Fruit fly (Drosophila melanogaster): Measurements from ENCODE around the gene Pli.

The Pli gene

DNA sequence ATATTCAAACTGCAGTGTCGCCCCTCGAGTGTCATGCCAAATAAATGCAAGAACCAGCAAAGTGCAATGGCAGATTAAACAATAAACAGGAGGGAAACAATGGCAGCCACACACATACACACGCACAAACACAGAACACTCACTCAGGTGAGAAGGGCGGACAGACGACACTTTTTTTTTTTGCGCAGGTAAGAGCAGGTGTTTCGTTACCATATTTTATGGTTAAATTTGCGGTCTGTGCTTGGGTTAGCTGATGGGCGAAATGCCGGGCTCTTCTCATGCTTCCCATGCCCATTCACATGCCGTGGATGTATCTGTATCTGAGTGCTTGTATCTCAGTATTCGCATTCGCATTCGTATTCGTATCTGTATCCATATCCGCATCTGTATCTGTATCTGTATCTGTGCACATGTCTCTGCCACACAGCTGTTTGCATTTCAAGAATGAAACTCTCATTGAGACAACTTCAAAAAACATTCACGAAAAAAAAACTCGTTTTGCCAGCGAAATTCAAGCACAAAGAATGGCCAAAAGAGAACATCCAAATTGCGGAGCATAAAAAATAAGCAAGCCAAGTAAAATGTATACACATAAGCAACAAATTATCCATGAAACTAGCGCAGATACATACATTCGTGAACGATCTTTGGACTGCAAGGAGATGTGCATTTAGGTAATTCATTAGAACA, 20.5 kb downstream of the Pli start:
- TF ChIP-seq cad (GFP tag; optimal IDR thresholded peaks at IDR 0.05) (peak; percentile 77), D (optimal IDR thresholded peaks at IDR 0.05) (peak; percentile 86), D (GFP tag; optimal IDR thresholded peaks at IDR 0.05) (no peak), eve (GFP tag; optimal IDR thresholded peaks at IDR 0.05) (peak in 1 of 2 experiments; percentile 34), Doc2 (GFP tag; IDR thresholded peaks at IDR 0.05) (no peak), CG12236 (GFP tag; optimal IDR thresholded peaks at IDR 0.05) (no peak), CG3995 (GFP tag; optimal IDR thresholded peaks at IDR 0.05) (no peak), CG4360 (GFP tag; IDR thresholded peaks at IDR 0.05) (no peak), al (GFP tag; IDR thresholded peaks at IDR 0.05) (no peak), Med (GFP tag) (peak; percentile 0), emc (GFP tag; optimal IDR thresholded peaks at IDR 0.05) (no peak), CG17359 (tag; optimal IDR thresholded peaks at IDR 0.05) (no peak), corto (GFP tag; optimal IDR thresholded peaks at IDR 0.05) (no peak), NfI (GFP tag; optimal IDR thresholded peaks at IDR 0.05) (no peak), Awh (GFP tag; IDR thresholded peaks at IDR 0.05) (no peak), CG4328 (GFP tag; optimal IDR thresholded peaks at IDR 0.05) (no peak), CrebB (tag; optimal IDR thresholded peaks at IDR 0.05) (no peak), cg (GFP tag; optimal IDR thresholded peaks at IDR 0.05) (peak; percentile 13), lilli (GFP tag; optimal IDR thresholded peaks at IDR 0.05) (no peak), schlank (tag; optimal IDR thresholded peaks at IDR 0.05) (no peak), repo (GFP tag; optimal IDR thresholded peaks at IDR 0.05) (no peak), CG31388 (GFP tag; optimal IDR thresholded peaks at IDR 0.05) (no peak), Drgx (GFP tag; IDR thresholded peaks at IDR 0.05) (no peak), CG15479 (GFP tag; optimal IDR thresholded peaks at IDR 0.05) (peak; percentile 25), CG42726 (GFP tag; IDR thresholded peaks at IDR 0.05; ENCODE audit: partially characterized antibody) (0 out of 2 replicates have a peak, but pooled peaks have one; percentile 24), HLH3B (GFP tag; IDR thresholded peaks at IDR 0.05) (no peak), CG12942 (GFP tag; optimal IDR thresholded peaks at IDR 0.05) (no peak), CG3407 (GFP tag; optimal IDR thresholded peaks at IDR 0.05) (no peak)

DNA sequence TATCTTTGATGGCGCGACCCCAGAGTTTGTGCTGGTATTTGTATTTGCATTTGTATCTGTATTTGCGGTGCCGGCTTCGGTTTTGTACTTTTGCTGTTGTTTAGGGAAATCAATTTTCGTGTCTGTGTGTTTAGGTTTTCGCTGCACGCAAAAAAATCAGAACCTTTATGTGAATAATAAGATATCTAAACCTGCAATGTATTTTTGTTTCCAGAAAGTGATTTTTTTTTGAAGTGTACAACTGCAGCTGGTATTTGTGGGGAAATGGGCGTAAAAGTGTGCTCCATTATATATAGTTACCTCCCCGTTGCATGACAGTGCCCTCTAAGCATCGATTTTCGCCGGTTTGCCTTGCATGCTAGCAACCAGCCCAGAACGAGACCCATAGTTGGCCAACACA, 22.0 kb downstream of the Pli start:
- TF ChIP-seq Atf6 (GFP tag; IDR thresholded peaks at IDR 0.05) (no peak), CG17186 (GFP tag; optimal IDR thresholded peaks at IDR 0.05) (no peak), al (GFP tag; IDR thresholded peaks at IDR 0.05) (no peak), NK7.1 (GFP tag; optimal IDR thresholded peaks at IDR 0.05) (no peak), CG8359 (GFP tag; optimal IDR thresholded peaks at IDR 0.05; ENCODE audit: borderline replicate concordance) (no peak), CG31224 (GFP tag; IDR thresholded peaks at IDR 0.05) (no peak), zf30C (GFP tag; optimal IDR thresholded peaks at IDR 0.05) (peak; percentile 5), Rx (GFP tag; IDR thresholded peaks at IDR 0.05) (0 out of 2 replicates have a peak, but pooled peaks have one; percentile 26), CG6272 (GFP tag; IDR thresholded peaks at IDR 0.05) (no peak), CG11456 (GFP tag; IDR thresholded peaks at IDR 0.05) (0 out of 3 replicates have a peak, but pooled peaks have one; percentile 48), CG3407 (GFP tag; optimal IDR thresholded peaks at IDR 0.05) (no peak), vnd (GFP tag; IDR thresholded peaks at IDR 0.05; ENCODE audit: partially characterized antibody) (no peak), klu (GFP tag; IDR thresholded peaks at IDR 0.05) (no peak), MESR4 (GFP tag; optimal IDR thresholded peaks at IDR 0.05) (no peak), CG30431 (GFP tag; optimal IDR thresholded peaks at IDR 0.05) (no peak), gsb-n (tag; optimal IDR thresholded peaks at IDR 0.05) (no peak), CG7372 (GFP tag; IDR thresholded peaks at IDR 0.05) (no peak), pan (optimal IDR thresholded peaks at IDR 0.05) (no peak), pan (GFP tag; optimal IDR thresholded peaks at IDR 0.05 in 1 of 2, IDR thresholded peaks at IDR 0.05 in 1 of 2) (peak in 1 of 2 experiments; percentile 5), CG13775 (GFP tag; optimal IDR thresholded peaks at IDR 0.05) (no peak), CG14710 (tag; optimal IDR thresholded peaks at IDR 0.05) (no peak), Drgx (GFP tag; IDR thresholded peaks at IDR 0.05) (peak; percentile 52), CG1603 (tag; optimal IDR thresholded peaks at IDR 0.05) (peak; percentile 6), cato (GFP tag; optimal IDR thresholded peaks at IDR 0.05; ENCODE audit: borderline replicate concordance) (no peak), CG6175 (GFP tag; IDR thresholded peaks at IDR 0.05) (no peak), sc (optimal IDR thresholded peaks at IDR 0.05) (no peak), sc (GFP tag; optimal IDR thresholded peaks at IDR 0.05) (no peak)

Measured in whole organism, embryonic.